Fruit fly (Drosophila melanogaster) whole organism, wandering third instar larva: ENCODE results near the gene CG2604.

ENCODE experiments used
- Abd-B ChIP-seq: fragments of >200 bp; optimal IDR thresholded peaks from 2 replicates; lab custom pipeline; 2017; ENCODE audit warnings: missing biosample characterization, missing genetic modification characterization
- CG32264 ChIP-seq: fragments of 200-800 bp; sonication (Bioruptor generic); optimal IDR thresholded peaks from 2 replicates; lab custom pipeline; 2016; ENCODE audit warnings: missing biosample characterization, missing genetic modification characterization
- CG9705 ChIP-seq: fragments of 200-800 bp; sonication (Bioruptor generic); optimal IDR thresholded peaks from 2 replicates; lab custom pipeline; 2018; ENCODE audit warnings: missing biosample characterization, mild to moderate bottlenecking, missing genetic modification characterization
- CrebA ChIP-seq: fragments of 200-800 bp; sonication (Bioruptor generic); optimal IDR thresholded peaks from 2 replicates; lab custom pipeline; 2016; ENCODE audit warnings: missing biosample characterization, mild to moderate bottlenecking, missing genetic modification characterization, borderline replicate concordance
- Dfd ChIP-seq: fragments of >200 bp; optimal IDR thresholded peaks from 2 replicates; lab custom pipeline; 2017; ENCODE audit warnings: missing biosample characterization, missing genetic modification characterization
- Dif ChIP-seq: fragments of 200-275, 200-300 bp; sonication (Bioruptor generic); optimal IDR thresholded peaks from 2 replicates; lab custom pipeline; 2018; ENCODE audit warnings: missing biosample characterization, missing genetic modification characterization; ENCODE audit not compliant: partially characterized antibody
- GATAd ChIP-seq: sonication (Bioruptor generic); optimal IDR thresholded peaks from 2 replicates; lab custom pipeline; 2016; ENCODE audit warnings: missing biosample characterization, missing genetic modification characterization
- HLH106 ChIP-seq: fragments of 200-800 bp; optimal IDR thresholded peaks from 3 replicates; lab custom pipeline; 2019; ENCODE audit warnings: missing biosample characterization, mild to moderate bottlenecking, missing genetic modification characterization, moderate library complexity
- Hnf4 ChIP-seq: fragments of 200-800 bp; sonication (Bioruptor generic); optimal IDR thresholded peaks from 2 replicates; lab custom pipeline; 2016; ENCODE audit warnings: missing biosample characterization, mild to moderate bottlenecking, missing genetic modification characterization
- Hr78 ChIP-seq: fragments of >200 bp; optimal IDR thresholded peaks from 2 replicates; lab custom pipeline; 2017; ENCODE audit warnings: missing biosample characterization, missing genetic modification characterization
- Hr83 ChIP-seq: fragments of 200-300 bp; sonication (Bioruptor generic); optimal IDR thresholded peaks from 2 replicates; lab custom pipeline; 2016; ENCODE audit warnings: missing biosample characterization, mild to moderate bottlenecking, missing genetic modification characterization, moderate library complexity; ENCODE audit not compliant: poor library complexity, severe bottlenecking
- Jra ChIP-seq: sonication (Bioruptor generic); optimal IDR thresholded peaks from 2 replicates; lab custom pipeline; 2016; ENCODE audit warnings: missing biosample characterization, missing genetic modification characterization
- Mio ChIP-seq: sonication (Bioruptor generic); optimal IDR thresholded peaks from 2 replicates; lab custom pipeline; 2016; ENCODE audit warnings: missing biosample characterization, missing genetic modification characterization
- Myc ChIP-seq: fragments of >200 bp; optimal IDR thresholded peaks from 2 replicates; lab custom pipeline; 2017
- N ChIP-seq: fragments of >200 bp; optimal IDR thresholded peaks from 2 replicates; lab custom pipeline; 2018; ENCODE audit warnings: missing biosample characterization, missing external identifiers, missing genetic modification characterization
- OdsH ChIP-seq: fragments of 200-800 bp; sonication (Bioruptor generic); optimal IDR thresholded peaks from 2 replicates; lab custom pipeline; 2016; ENCODE audit warnings: missing biosample characterization, mild to moderate bottlenecking, missing genetic modification characterization
- Rel ChIP-seq, 2 experiments: fragments of 200-800 bp; sonication (Bioruptor generic) in 1 of 2; optimal IDR thresholded peaks; 2 replicates in 1 of 2; 3 replicates in 1 of 2; lab custom pipeline; 2016 to 2019; ENCODE audit warnings: mild to moderate bottlenecking in 2 of 2, missing biosample characterization in 2 of 2, missing genetic modification characterization in 2 of 2, moderate library complexity in 1 of 2
- Sp1 ChIP-seq: fragments of 200-800 bp; sonication (Bioruptor generic); optimal IDR thresholded peaks from 3 replicates; lab custom pipeline; 2019; ENCODE audit warnings: missing biosample characterization, mild to moderate bottlenecking, missing genetic modification characterization, moderate library complexity
- Vsx2 ChIP-seq: fragments of 200-300, 225-300 bp; sonication (Bioruptor generic); optimal IDR thresholded peaks from 2 replicates; lab custom pipeline; 2018; ENCODE audit warnings: missing biosample characterization, missing genetic modification characterization; ENCODE audit not compliant: partially characterized antibody
- br ChIP-seq: fragments of 200-800 bp; sonication (Bioruptor generic); optimal IDR thresholded peaks from 2 replicates; lab custom pipeline; 2016; ENCODE audit warnings: missing biosample characterization, missing genetic modification characterization
- brk ChIP-seq: fragments of 200-800 bp; sonication (Bioruptor generic); optimal IDR thresholded peaks from 2 replicates; lab custom pipeline; 2016; ENCODE audit warnings: missing biosample characterization, mild to moderate bottlenecking, missing genetic modification characterization
- dl ChIP-seq, 2 experiments: fragments of 175-275, 200-275 bp in 1 of 2; fragments of 200-275 bp in 1 of 2; sonication (Bioruptor generic); optimal IDR thresholded peaks; lab custom pipeline; 2018; ENCODE audit warnings: mild to moderate bottlenecking in 2 of 2, missing biosample characterization in 2 of 2, missing genetic modification characterization in 2 of 2, moderate library complexity in 2 of 2; ENCODE audit not compliant: partially characterized antibody in 2 of 2, insufficient read depth in 1 of 2
- dmrt93B ChIP-seq: fragments of 200-800 bp; sonication (Bioruptor generic); optimal IDR thresholded peaks from 2 replicates; lab custom pipeline; 2018; ENCODE audit warnings: missing biosample characterization, mild to moderate bottlenecking, missing genetic modification characterization
- dsf ChIP-seq: sonication (Bioruptor generic); optimal IDR thresholded peaks from 2 replicates; lab custom pipeline; 2016; ENCODE audit warnings: missing biosample characterization, missing genetic modification characterization, borderline replicate concordance
- ey ChIP-seq: fragments of 200-800 bp; sonication (Bioruptor generic); optimal IDR thresholded peaks from 2 replicates; lab custom pipeline; 2016; ENCODE audit warnings: missing biosample characterization, missing genetic modification characterization
- foxo ChIP-seq, 2 experiments: fragments of 200-800 bp; sonication (Bioruptor generic); optimal IDR thresholded peaks; 2 replicates in 1 of 2; 3 replicates in 1 of 2; lab custom pipeline; 2016 to 2017; ENCODE audit warnings: missing biosample characterization in 2 of 2, missing genetic modification characterization in 2 of 2
- fru ChIP-seq: fragments of 200-800 bp; sonication (Bioruptor generic); optimal IDR thresholded peaks from 3 replicates; lab custom pipeline; 2016; ENCODE audit warnings: missing biosample characterization, mild to moderate bottlenecking, missing genetic modification characterization
- h ChIP-seq: fragments of 200-800 bp; sonication (Bioruptor generic); optimal IDR thresholded peaks from 3 replicates; lab custom pipeline; 2016; ENCODE audit warnings: missing biosample characterization, mild to moderate bottlenecking, missing genetic modification characterization
- jim ChIP-seq: fragments of 175-275, 200-325 bp; sonication (Bioruptor generic); optimal IDR thresholded peaks from 2 replicates; lab custom pipeline; 2016; ENCODE audit warnings: missing biosample characterization, mild to moderate bottlenecking, missing genetic modification characterization
- lola ChIP-seq: fragments of >200 bp; optimal IDR thresholded peaks from 2 replicates; lab custom pipeline; 2017; ENCODE audit warnings: missing biosample characterization, missing genetic modification characterization
- pan ChIP-seq: fragments of >200 bp; optimal IDR thresholded peaks from 2 replicates; lab custom pipeline; 2017
- psq ChIP-seq: fragments of 200-800 bp; sonication (Bioruptor generic); optimal IDR thresholded peaks from 3 replicates; lab custom pipeline; 2017; ENCODE audit warnings: missing biosample characterization, mild to moderate bottlenecking, missing genetic modification characterization, moderate library complexity
- rgr ChIP-seq: fragments of 200-800 bp; sonication (Bioruptor generic); optimal IDR thresholded peaks from 3 replicates; lab custom pipeline; 2016; ENCODE audit warnings: missing biosample characterization, mild to moderate bottlenecking, missing genetic modification characterization
- sage ChIP-seq: fragments of 200-800 bp; sonication (Bioruptor generic); optimal IDR thresholded peaks from 2 replicates; lab custom pipeline; 2016; ENCODE audit warnings: missing biosample characterization, mild to moderate bottlenecking, missing genetic modification characterization
- sv ChIP-seq: fragments of 200-800 bp; sonication (Bioruptor generic); optimal IDR thresholded peaks from 3 replicates; lab custom pipeline; 2016; ENCODE audit warnings: missing biosample characterization, missing genetic modification characterization
- tai ChIP-seq: sonication (Bioruptor generic); optimal IDR thresholded peaks from 2 replicates; lab custom pipeline; 2016; ENCODE audit warnings: missing biosample characterization, missing genetic modification characterization
- usp ChIP-seq: fragments of >200 bp; optimal IDR thresholded peaks from 2 replicates; lab custom pipeline; 2017; ENCODE audit warnings: missing biosample characterization, missing genetic modification characterization
- woc ChIP-seq: sonication (Bioruptor generic); optimal IDR thresholded peaks from 2 replicates; lab custom pipeline; 2016; ENCODE audit warnings: missing biosample characterization, mild to moderate bottlenecking, missing genetic modification characterization

CG2604 gene

dm6 chr3R:5217278-5217714, 5.9 kb downstream of the CG2604 start, which contains the start of gene cno (continued):
- TF ChIP-seq tai (GFP tag; lab: Kevin White, UChicago) (no peak), jim (GFP tag; lab: Kevin White, UChicago) (no peak), usp (GFP tag; lab: Kevin White, UChicago) (no peak), brk (GFP tag; lab: Kevin White, UChicago) (no peak), Hr83 (GFP tag; lab: Kevin White, UChicago) (peak; percentile 56), Rel (GFP tag; optimal IDR thresholded peaks at IDR 0.05; lab: Kevin White, UChicago) (no peak), Rel (tag; optimal IDR thresholded peaks at IDR 0.05; lab: Kevin White, UChicago) (peak; percentile 28)

- TF ChIP-seq dl (GFP tag; optimal IDR thresholded peaks at IDR 0.05; lab: Kevin White, UChicago; ENCODE audit: insufficient read depth in 1 of 2, partially characterized antibody in 2 of 2), result peak in 1 of 2 experiments; percentile 69
- TF ChIP-seq dmrt93B (GFP tag; lab: Kevin White, UChicago), result no peak
- no peak for TF ChIP-seq Myc
- TF ChIP-seq foxo (GFP tag; optimal IDR thresholded peaks at IDR 0.05; lab: Kevin White, UChicago), result no peak
- no peak for TF ChIP-seq Mio (GFP tag; lab: Kevin White, UChicago)
- peak; percentile 82 for TF ChIP-seq psq
- peak; percentile 77 for TF ChIP-seq Dif (GFP tag; lab: Kevin White, UChicago)
- no peak for TF ChIP-seq sv
- TF ChIP-seq, all 38 proteins: peak for 3
These were observed 6.8 kb downstream of the CG2604 start for dm6 chr3R:5216308-5216765.

- TF ChIP-seq psq (peak; percentile 89), Hnf4 (GFP tag; lab: Kevin White, UChicago) (peak; percentile 91), jim (GFP tag; lab: Kevin White, UChicago) (peak; percentile 98), GATAd (GFP tag; lab: Kevin White, UChicago) (no peak), pan (no peak), Hr83 (GFP tag; lab: Kevin White, UChicago) (peak; percentile 100), sage (peak; percentile 81), tai (GFP tag; lab: Kevin White, UChicago) (no peak), h (GFP tag; lab: Kevin White, UChicago) (peak; percentile 91), dmrt93B (GFP tag; lab: Kevin White, UChicago) (peak; percentile 78), Sp1 (peak; percentile 89), CG32264 (GFP tag; lab: Kevin White, UChicago) (peak; percentile 83), ey (GFP tag; lab: Kevin White, UChicago) (peak; percentile 93), dl (GFP tag; optimal IDR thresholded peaks at IDR 0.05; lab: Kevin White, UChicago; ENCODE audit: insufficient read depth in 1 of 2, partially characterized antibody in 2 of 2) (no peak), br (GFP tag; lab: Kevin White, UChicago) (peak; percentile 94), Mio (GFP tag; lab: Kevin White, UChicago) (peak; percentile 72), Rel (GFP tag; optimal IDR thresholded peaks at IDR 0.05; lab: Kevin White, UChicago) (peak; percentile 26), Rel (tag; optimal IDR thresholded peaks at IDR 0.05; lab: Kevin White, UChicago) (peak; percentile 59), CrebA (no peak), Myc (no peak), sv (peak; percentile 88), brk (GFP tag; lab: Kevin White, UChicago) (no peak), N (no peak), Abd-B (GFP tag; lab: Kevin White, UChicago) (no peak), OdsH (GFP tag; lab: Kevin White, UChicago) (peak; percentile 89), Vsx2 (GFP tag; lab: Kevin White, UChicago) (no peak), Dfd (GFP tag; lab: Kevin White, UChicago) (no peak), usp (GFP tag; lab: Kevin White, UChicago) (no peak), woc (GFP tag; lab: Kevin White, UChicago) (peak; percentile 91), Hr78 (GFP tag; lab: Kevin White, UChicago) (no peak), Dif (GFP tag; lab: Kevin White, UChicago) (no peak), HLH106 (tag; lab: Kevin White, UChicago) (peak; percentile 92), fru (GFP tag; lab: Kevin White, UChicago) (peak; percentile 92), foxo (GFP tag; optimal IDR thresholded peaks at IDR 0.05; lab: Kevin White, UChicago) (peak; percentile 22 to 93), rgr (GFP tag; lab: Kevin White, UChicago) (peak; percentile 92), lola (no peak), dsf (peak; percentile 90), Jra (GFP tag; lab: Kevin White, UChicago) (peak; percentile 93), CG9705 (peak; percentile 76)
These were observed 7.5 kb downstream of the CG2604 start for dm6 chr3R:5215334-5216307.
